Fruit fly (Drosophila melanogaster) whole organism, embryonic: Measurements from ENCODE around the gene CG34461.

Source experiments
- Antp ChIP-seq: fragments of 200-800 bp; sonication (Bioruptor generic); optimal IDR thresholded peaks from 3 replicates; lab custom pipeline; 2016; ENCODE audit warnings: missing biosample characterization, missing genetic modification characterization
- Asciz ChIP-seq: fragments of 200-800 bp; sonication (Bioruptor generic); optimal IDR thresholded peaks from 2 replicates; lab custom pipeline; 2017; ENCODE audit warnings: missing biosample characterization, mild to moderate bottlenecking, missing genetic modification characterization, missing genetic modification reagents
- BtbVII ChIP-seq: fragments of 200-800 bp; sonication (Bioruptor generic); optimal IDR thresholded peaks from 3 replicates; lab custom pipeline; 2017; ENCODE audit warnings: missing biosample characterization, mild to moderate bottlenecking, missing genetic modification characterization
- CG11723 ChIP-seq: fragments of 200-800 bp; sonication (Bioruptor generic); optimal IDR thresholded peaks from 2 replicates; lab custom pipeline; 2017; ENCODE audit warnings: missing biosample characterization, mild to moderate bottlenecking, missing genetic modification characterization
- CG17186 ChIP-seq: fragments of 200-800 bp; sonication (Bioruptor generic); optimal IDR thresholded peaks from 3 replicates; lab custom pipeline; 2017; ENCODE audit warnings: missing biosample characterization, missing genetic modification reagents, missing genetic modification characterization
- CG18476 ChIP-seq: fragments of 200-800 bp; sonication (Bioruptor generic); optimal IDR thresholded peaks from 2 replicates; lab custom pipeline; 2016; ENCODE audit warnings: missing biosample characterization, mild to moderate bottlenecking, missing genetic modification characterization
- CG2116 ChIP-seq: fragments of 200-800 bp; sonication (Bioruptor generic); optimal IDR thresholded peaks from 3 replicates; lab custom pipeline; 2018; ENCODE audit warnings: missing biosample characterization, mild to moderate bottlenecking, missing genetic modification characterization
- CG2120 ChIP-seq: fragments of 200-800 bp; sonication (Bioruptor generic); optimal IDR thresholded peaks from 3 replicates; lab custom pipeline; 2016; ENCODE audit warnings: missing biosample characterization, missing genetic modification characterization
- CG2199 ChIP-seq: fragments of 200-800 bp; sonication (Bioruptor generic); IDR thresholded peaks from 3 replicates; pipeline ENCODE4 v1.3.6; 2022; ENCODE audit warnings: missing biosample characterization, missing genetic modification characterization
- CG2889 ChIP-seq: fragments of 200-800 bp; sonication (Bioruptor generic); IDR thresholded peaks from 3 replicates; pipeline ENCODE4 v1.3.6; 2022; ENCODE audit warnings: missing biosample characterization, missing genetic modification characterization
- CG4820 ChIP-seq: fragments of 200-800 bp; sonication (Bioruptor generic); optimal IDR thresholded peaks from 3 replicates; lab custom pipeline; 2016; ENCODE audit warnings: missing biosample characterization, missing genetic modification characterization
- CG4854 ChIP-seq: fragments of 200-800 bp; sonication (Bioruptor generic); optimal IDR thresholded peaks from 2 replicates; lab custom pipeline; 2016; ENCODE audit warnings: missing biosample characterization, missing genetic modification characterization, inconsistent platforms
- CG5245 ChIP-seq: fragments of 200-800 bp; sonication (Bioruptor generic); optimal IDR thresholded peaks from 3 replicates; lab custom pipeline; 2016; ENCODE audit warnings: missing biosample characterization, missing genetic modification characterization
- CG6175 ChIP-seq: fragments of 200-800 bp; sonication (Bioruptor generic); IDR thresholded peaks from 3 replicates; pipeline ENCODE4 v1.3.6; 2022; ENCODE audit warnings: missing biosample characterization, missing genetic modification characterization
- CG6765 ChIP-seq: fragments of 200-800 bp; sonication (Bioruptor generic); optimal IDR thresholded peaks from 3 replicates; lab custom pipeline; 2017; ENCODE audit warnings: missing biosample characterization, mild to moderate bottlenecking, missing genetic modification characterization
- CG7786 ChIP-seq: fragments of 200-800 bp; sonication (Bioruptor generic); optimal IDR thresholded peaks from 2 replicates; lab custom pipeline; 2016; ENCODE audit warnings: missing biosample characterization, missing genetic modification characterization
- CG8924 ChIP-seq: fragments of 200-800 bp; optimal IDR thresholded peaks from 3 replicates; lab custom pipeline; 2019; ENCODE audit warnings: missing biosample characterization, mild to moderate bottlenecking, missing genetic modification characterization, moderate library complexity
- CG9876 ChIP-seq: fragments of 200-800 bp; sonication (Bioruptor generic); optimal IDR thresholded peaks from 2 replicates; lab custom pipeline; 2016; ENCODE audit warnings: missing biosample characterization, missing genetic modification characterization
- Chrac-16 ChIP-seq: fragments of 200-800 bp; sonication (Bioruptor generic); optimal IDR thresholded peaks from 3 replicates; lab custom pipeline; 2016; ENCODE audit warnings: missing biosample characterization, missing genetic modification characterization
- Dip3 ChIP-seq: fragments of 200-800 bp; sonication (Bioruptor generic); optimal IDR thresholded peaks from 3 replicates; lab custom pipeline; 2016; ENCODE audit warnings: missing biosample characterization, missing genetic modification characterization
- Dll ChIP-seq: fragments of 200-800 bp; sonication (Bioruptor generic); IDR thresholded peaks from 4 replicates; pipeline ENCODE4 v1.3.6; 2022; ENCODE audit warnings: missing biosample characterization, missing genetic modification characterization; ENCODE audit not compliant: partially characterized antibody
- E2f1 ChIP-seq: fragments of 200-800 bp; sonication (Bioruptor generic); IDR thresholded peaks from 2 replicates; pipeline ENCODE4 v1.3.6; 2022; ENCODE audit warnings: missing biosample characterization, missing genetic modification characterization
- Fer1 ChIP-seq: fragments of 200-800 bp; sonication (Bioruptor generic); optimal IDR thresholded peaks from 2 replicates; lab custom pipeline; 2017; ENCODE audit warnings: missing biosample characterization, mild to moderate bottlenecking, missing genetic modification characterization
- Hr51 ChIP-seq, 2 experiments: fragments of 200-800 bp; sonication (Bioruptor generic); optimal IDR thresholded peaks; 2 replicates in 1 of 2; 3 replicates in 1 of 2; lab custom pipeline; 2016 to 2018; ENCODE audit warnings: missing biosample characterization in 2 of 2, missing genetic modification characterization in 2 of 2, mild to moderate bottlenecking in 1 of 2, moderate library complexity in 1 of 2
- Jarid2 ChIP-seq: fragments of 200-800 bp; sonication (Bioruptor generic); optimal IDR thresholded peaks from 3 replicates; lab custom pipeline; 2017; ENCODE audit warnings: mild to moderate bottlenecking, missing biosample characterization, missing genetic modification reagents, missing genetic modification characterization
- Lim3 ChIP-seq: fragments of 200-800 bp; sonication (Bioruptor generic); IDR thresholded peaks from 2 replicates; pipeline ENCODE4 v1.3.6; 2022; ENCODE audit warnings: missing biosample characterization, missing genetic modification characterization
- Mrtf ChIP-seq: fragments of 200-800 bp; sonication (Bioruptor generic); IDR thresholded peaks from 3 replicates; pipeline ENCODE4 v1.3.6; 2022; ENCODE audit warnings: missing biosample characterization, missing genetic modification characterization
- Rx ChIP-seq: fragments of 200-800 bp; sonication (Bioruptor generic); IDR thresholded peaks from 2 replicates; pipeline ENCODE4 v1.3.6; 2022; ENCODE audit warnings: missing biosample characterization, missing genetic modification characterization
- Scr ChIP-seq: fragments of 200-800 bp; sonication (Bioruptor generic); IDR thresholded peaks from 2 replicates; pipeline ENCODE4 v1.3.6; 2022; ENCODE audit warnings: missing biosample characterization, missing genetic modification characterization; ENCODE audit not compliant: partially characterized antibody
- Six4 ChIP-seq: fragments of 200-800 bp; sonication (Bioruptor generic); optimal IDR thresholded peaks from 2 replicates; lab custom pipeline; 2016; ENCODE audit warnings: missing biosample characterization, missing genetic modification characterization
- Sry-δ ChIP-seq: fragments of 200-800 bp; sonication (Bioruptor generic); optimal IDR thresholded peaks from 2 replicates; lab custom pipeline; 2016; ENCODE audit warnings: missing biosample characterization, missing genetic modification characterization
- Usf ChIP-seq: fragments of 200-800 bp; sonication (Bioruptor generic); optimal IDR thresholded peaks from 2 replicates; lab custom pipeline; 2017; ENCODE audit warnings: missing genotype, missing biosample characterization, missing genetic modification characterization
- ase ChIP-seq: fragments of 200-800 bp; sonication (Bioruptor generic); IDR thresholded peaks from 3 replicates; pipeline ENCODE4 v1.3.6; 2022; ENCODE audit warnings: missing biosample characterization, missing genetic modification characterization
- ato ChIP-seq: fragments of 200-800 bp; sonication (Bioruptor generic); IDR thresholded peaks from 2 replicates; pipeline ENCODE4 v1.3.6; 2022; ENCODE audit warnings: missing biosample characterization, missing genetic modification characterization; ENCODE audit not compliant: partially characterized antibody
- caup ChIP-seq: fragments of 200-800 bp; sonication (Bioruptor generic); optimal IDR thresholded peaks from 3 replicates; lab custom pipeline; 2017; ENCODE audit warnings: missing biosample characterization, mild to moderate bottlenecking, missing genetic modification characterization, moderate library complexity; ENCODE audit not compliant: severe bottlenecking
- crol ChIP-seq: fragments of 200-800 bp; sonication (Bioruptor generic); IDR thresholded peaks from 2 replicates; pipeline ENCODE4 v1.3.6; 2022; ENCODE audit warnings: missing biosample characterization, missing genetic modification characterization
- fu2 ChIP-seq: fragments of 200-800 bp; sonication (Bioruptor generic); optimal IDR thresholded peaks from 2 replicates; lab custom pipeline; 2016; ENCODE audit warnings: missing biosample characterization, missing genetic modification characterization
- gce ChIP-seq: fragments of 200-800 bp; sonication (Bioruptor generic); IDR thresholded peaks from 3 replicates; pipeline ENCODE4 v1.3.6; 2022; ENCODE audit warnings: missing biosample characterization, missing genetic modification characterization
- grau ChIP-seq: fragments of 200-800 bp; optimal IDR thresholded peaks from 3 replicates; lab custom pipeline; 2019; ENCODE audit warnings: missing biosample characterization, mild to moderate bottlenecking, missing genetic modification characterization, moderate library complexity
- jumu ChIP-seq: fragments of 200-800 bp; sonication (Bioruptor generic); optimal IDR thresholded peaks from 3 replicates; lab custom pipeline; 2016; ENCODE audit warnings: missing biosample characterization, missing genetic modification characterization
- pan ChIP-seq, 4 experiments: fragments of >200 bp in 3 of 4; fragments of 200-800 bp in 1 of 4; sonication (Bioruptor generic) in 1 of 4; optimal IDR thresholded peaks in 3 of 4; IDR thresholded peaks in 1 of 4; 2 replicates each; pipeline versions ENCODE4 v1.3.6 to Lab custom; 2017 to 2022; ENCODE audit warnings: missing biosample characterization in 2 of 4, missing genetic modification characterization in 2 of 4, mixed read lengths in 1 of 4
- prd ChIP-seq, 3 experiments: fragments of >200 bp in 2 of 3; fragments of 200-800 bp in 1 of 3; sonication (Bioruptor generic) in 1 of 3; optimal IDR thresholded peaks in 2 of 3; IDR thresholded peaks in 1 of 3; 2 replicates in 2 of 3; 3 replicates in 1 of 3; pipeline versions ENCODE4 v1.3.6 to Lab custom; 2017 to 2022; ENCODE audit warnings: missing biosample characterization in 1 of 3, missing genetic modification characterization in 1 of 3
- pum ChIP-seq: fragments of 200-800 bp; sonication (Bioruptor generic); optimal IDR thresholded peaks from 2 replicates; lab custom pipeline; 2016; ENCODE audit warnings: missing biosample characterization, missing genetic modification characterization
- ranshi ChIP-seq: fragments of 200-800 bp; sonication (Bioruptor generic); IDR thresholded peaks from 2 replicates; pipeline ENCODE4 v1.3.6; 2022; ENCODE audit warnings: missing biosample characterization, missing genetic modification characterization
- ssp ChIP-seq: fragments of 200-800 bp; sonication (Bioruptor generic); IDR thresholded peaks from 2 replicates; pipeline ENCODE4 v1.3.6; 2022; ENCODE audit warnings: missing biosample characterization, missing genetic modification characterization
- stwl ChIP-seq: fragments of 200-800 bp; sonication (Bioruptor generic); optimal IDR thresholded peaks from 3 replicates; lab custom pipeline; 2018; ENCODE audit warnings: missing biosample characterization, mild to moderate bottlenecking, missing genetic modification characterization, moderate library complexity
- zfh2 ChIP-seq: fragments of 200-800 bp; sonication (Bioruptor generic); optimal IDR thresholded peaks from 2 replicates; lab custom pipeline; 2016; ENCODE audit warnings: missing biosample characterization, missing genetic modification characterization

The CG34461 gene

DNA sequence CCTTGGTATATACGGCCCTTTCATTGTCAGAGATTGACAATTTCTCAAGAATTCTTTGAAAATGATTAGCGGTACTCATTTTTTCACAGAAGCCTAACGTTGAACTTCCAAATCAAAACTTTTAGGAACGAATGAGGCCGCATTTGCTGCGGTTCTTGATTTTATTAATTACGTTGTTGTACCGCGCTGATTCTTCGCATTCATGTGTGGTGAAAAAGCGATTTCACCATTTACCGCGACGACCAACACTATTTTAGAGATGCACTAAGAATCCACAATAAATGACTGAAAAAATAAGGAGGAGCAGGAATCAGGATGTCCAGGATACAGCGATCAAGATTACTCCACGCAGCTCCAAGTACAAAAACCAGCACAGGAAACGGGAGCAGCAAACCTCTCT, 21.7 kb upstream of the CG34461 start, which contains the start of the genes CG7194 and Sbp2 (continued):
- TF ChIP-seq Scr, result peak; percentile 10; the same call in 1 of the 2 replicates
- peak; percentile 64 for TF ChIP-seq Sry-δ (GFP tag; lab: Kevin White, UChicago)
- TF ChIP-seq CG17186 (GFP tag; lab: Kevin White, UChicago), result no peak
- peak; percentile 23 for TF ChIP-seq zfh2 (GFP tag; lab: Kevin White, UChicago)
- no peak for TF ChIP-seq prd (optimal IDR thresholded peaks at IDR 0.05; lab: Kevin White, UChicago)
- no peak for TF ChIP-seq prd (GFP tag; IDR thresholded peaks at IDR 0.05; lab: Robert Waterston, UW)
- TF ChIP-seq CG2199 (GFP tag; lab: Robert Waterston, UW), result peak; percentile 28; the same call in 1 of the 3 replicates
- peak; percentile 35 for TF ChIP-seq stwl (tag; lab: Kevin White, UChicago)
- TF ChIP-seq Dll (GFP tag; lab: Robert Waterston, UW), result peak; percentile 37; the same call in 1 of the 4 replicates
- no peak for TF ChIP-seq pan (optimal IDR thresholded peaks at IDR 0.05; lab: Kevin White, UChicago)
- peak in 1 of 2 experiments; percentile 15 for TF ChIP-seq pan (GFP tag; optimal IDR thresholded peaks at IDR 0.05 in 1 of 2, IDR thresholded peaks at IDR 0.05 in 1 of 2)
- TF ChIP-seq CG2116 (GFP tag; lab: Kevin White, UChicago), result peak; percentile 17
- TF ChIP-seq CG2120 (GFP tag; lab: Kevin White, UChicago), result peak; percentile 18

DNA sequence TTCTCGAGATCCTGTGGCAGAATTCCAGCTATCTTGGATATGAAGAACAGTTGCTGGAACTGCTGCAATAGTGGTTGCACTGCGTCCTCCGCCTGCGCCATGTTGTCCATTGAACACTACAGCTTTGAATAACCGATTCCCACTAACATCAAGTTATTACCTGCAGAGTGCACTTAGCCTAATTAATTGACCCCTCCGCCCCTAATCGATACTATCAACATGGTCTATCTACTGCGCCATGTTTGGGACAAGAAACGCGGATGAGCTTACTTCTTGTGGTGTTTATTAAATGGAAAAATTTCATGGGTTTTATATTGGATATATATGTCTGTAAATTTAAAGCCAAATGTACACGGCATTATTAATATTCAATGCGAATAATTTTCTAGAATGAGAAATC, 18.8 kb upstream of the CG34461 start, which contains the start of gene Gr66a:
Gene Gr66a (minus strand): TSS at position 101 of the 400 bp plus-strand sequence.
- TF ChIP-seq CG9876 (GFP tag; lab: Kevin White, UChicago), result no peak
- TF ChIP-seq grau, result no peak
- TF ChIP-seq ssp (GFP tag; lab: Robert Waterston, UW), result no peak
- TF ChIP-seq Jarid2 (GFP tag; lab: Kevin White, UChicago), result no peak
- no peak for TF ChIP-seq Fer1 (GFP tag; lab: Kevin White, UChicago)
- TF ChIP-seq fu2 (GFP tag; lab: Kevin White, UChicago), result no peak
- no peak for TF ChIP-seq E2f1 (GFP tag; lab: Robert Waterston, UW)
- TF ChIP-seq CG4820 (GFP tag; lab: Kevin White, UChicago), result no peak
- no peak for TF ChIP-seq CG11723 (GFP tag; lab: Kevin White, UChicago)
- no peak for TF ChIP-seq gce
- no peak for TF ChIP-seq Lim3 (GFP tag; lab: Robert Waterston, UW)

DNA sequence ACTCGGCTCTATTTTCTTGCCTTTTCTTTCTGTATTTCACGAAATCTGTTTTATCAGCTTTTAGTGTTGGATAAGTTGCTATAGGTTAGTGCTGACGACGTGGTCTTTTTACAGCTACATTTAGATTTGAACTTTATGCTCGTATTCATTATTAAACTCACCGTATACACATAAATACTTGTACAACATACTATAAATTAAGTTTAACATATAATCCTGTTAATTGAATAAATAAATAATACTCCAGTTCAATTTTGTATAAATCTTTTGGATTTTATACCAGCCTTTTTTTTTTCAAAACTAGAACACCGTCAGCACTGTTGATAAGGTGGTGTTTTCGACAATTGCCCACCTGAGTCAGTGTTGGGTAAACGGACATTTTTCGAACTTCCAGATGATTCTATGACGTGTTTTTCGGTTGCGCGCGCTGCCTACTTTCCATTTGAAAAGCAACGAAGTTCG, 16.7 kb upstream of the CG34461 start, which contains the start of gene BI-1:
Gene BI-1 (minus strand): TSS at position 51 of the 462 bp plus-strand sequence.
- TF ChIP-seq Usf (no peak), Hr51 (GFP tag; optimal IDR thresholded peaks at IDR 0.05; lab: Kevin White, UChicago) (peak in 1 of 2 experiments; percentile 5), Dip3 (peak; percentile 32), CG6175 (GFP tag; lab: Robert Waterston, UW) (0 out of 3 replicates have a peak, but pooled peaks have one; percentile 7), pum (GFP tag; lab: Kevin White, UChicago) (peak; percentile 51), CG18476 (GFP tag; lab: Kevin White, UChicago) (peak; percentile 57), BtbVII (peak; percentile 73), crol (no peak), Chrac-16 (GFP tag; lab: Kevin White, UChicago) (peak; percentile 35), ase (GFP tag; lab: Robert Waterston, UW) (no peak), CG8924 (tag; lab: Kevin White, UChicago) (no peak), CG4854 (GFP tag; lab: Kevin White, UChicago) (peak; percentile 13), CG5245 (peak; percentile 35), ranshi (GFP tag; lab: Robert Waterston, UW) (no peak), CG7786 (GFP tag; lab: Kevin White, UChicago) (no peak), Antp (GFP tag; lab: Kevin White, UChicago) (peak; percentile 43), CG2889 (GFP tag; lab: Robert Waterston, UW) (no peak), CG6765 (peak; percentile 56), ato (GFP tag; lab: Robert Waterston, UW) (no peak), Asciz (GFP tag; lab: Kevin White, UChicago) (no peak), caup (GFP tag; lab: Kevin White, UChicago) (peak; percentile 76), Six4 (GFP tag; lab: Kevin White, UChicago) (no peak), Mrtf (GFP tag; lab: Robert Waterston, UW) (no peak), jumu (GFP tag; lab: Kevin White, UChicago) (peak; percentile 15), Rx (GFP tag; lab: Robert Waterston, UW) (0 out of 2 replicates have a peak, but pooled peaks have one; percentile 3)
